Fruit fly (Drosophila melanogaster) whole organism, embryonic: ENCODE data around the gene CG11980.

Experiments used
- ATbp ChIP-seq: fragments of 200-800 bp; sonication (Bioruptor generic); optimal IDR thresholded peaks from 2 replicates; lab custom pipeline; 2017; ENCODE audit warnings: missing biosample characterization, mild to moderate bottlenecking, missing genetic modification characterization, missing genetic modification reagents
- Awh ChIP-seq: fragments of 200-800 bp; sonication (Bioruptor generic); IDR thresholded peaks from 2 replicates; pipeline ENCODE4, ENCODE4 v1.3.6; 2022; ENCODE audit warnings: missing biosample characterization, missing genetic modification characterization
- CG11696 ChIP-seq: fragments of 200-800 bp; sonication (Bioruptor generic); IDR thresholded peaks from 2 replicates; pipeline ENCODE4 v1.3.6; 2022; ENCODE audit warnings: missing biosample characterization, missing genetic modification characterization
- CG12744 ChIP-seq: fragments of 200-800 bp; sonication (Bioruptor generic); optimal IDR thresholded peaks from 2 replicates; lab custom pipeline; 2016; ENCODE audit warnings: missing biosample characterization, missing genetic modification characterization
- CG12769 ChIP-seq: fragments of 200-800 bp; sonication (Bioruptor generic); optimal IDR thresholded peaks from 2 replicates; lab custom pipeline; 2019; ENCODE audit warnings: missing biosample characterization, mild to moderate bottlenecking, missing genetic modification characterization, moderate library complexity
- CG14667 ChIP-seq: fragments of 200-800 bp; sonication (Bioruptor generic); IDR thresholded peaks from 2 replicates; pipeline ENCODE4 v1.3.6; 2022; ENCODE audit warnings: missing biosample characterization, missing genetic modification characterization
- CG15696 ChIP-seq: fragments of 200-800 bp; sonication (Bioruptor generic); optimal IDR thresholded peaks from 2 replicates; lab custom pipeline; 2019; ENCODE audit warnings: missing biosample characterization, mild to moderate bottlenecking, missing genetic modification characterization, moderate library complexity
- CG17612 ChIP-seq: fragments of 200-800 bp; sonication (Bioruptor generic); IDR thresholded peaks from 2 replicates; pipeline ENCODE4 v1.3.6; 2022; ENCODE audit warnings: missing biosample characterization, missing genetic modification characterization
- CG17829 ChIP-seq: fragments of 200-800 bp; optimal IDR thresholded peaks from 2 replicates; lab custom pipeline; 2019; ENCODE audit warnings: missing biosample characterization, mild to moderate bottlenecking, missing genetic modification characterization, moderate library complexity
- CG2116 ChIP-seq: fragments of 200-800 bp; sonication (Bioruptor generic); optimal IDR thresholded peaks from 3 replicates; lab custom pipeline; 2018; ENCODE audit warnings: missing biosample characterization, mild to moderate bottlenecking, missing genetic modification characterization
- CG2875 ChIP-seq: fragments of 200-800 bp; sonication (Bioruptor generic); optimal IDR thresholded peaks from 2 replicates; lab custom pipeline; 2017; ENCODE audit warnings: missing biosample characterization, mild to moderate bottlenecking, missing genetic modification characterization, missing genetic modification reagents
- CG31224 ChIP-seq: fragments of 200-800 bp; sonication (Bioruptor generic); IDR thresholded peaks from 2 replicates; pipeline ENCODE4 v1.3.6; 2022; ENCODE audit warnings: missing biosample characterization, missing genetic modification characterization
- CG33213 ChIP-seq: fragments of 200-800 bp; sonication (Bioruptor generic); optimal IDR thresholded peaks from 3 replicates; lab custom pipeline; 2016; ENCODE audit warnings: missing biosample characterization, missing genetic modification characterization
- CG33557 ChIP-seq: fragments of 200-800 bp; sonication (Bioruptor generic); optimal IDR thresholded peaks from 2 replicates; lab custom pipeline; 2019; ENCODE audit warnings: missing biosample characterization, mild to moderate bottlenecking, missing genetic modification characterization, moderate library complexity
- CG34224 ChIP-seq: fragments of 200-800 bp; sonication (Bioruptor generic); IDR thresholded peaks from 3 replicates; pipeline ENCODE4 v1.3.6; 2022; ENCODE audit warnings: missing biosample characterization, missing genetic modification characterization; ENCODE audit not compliant: partially characterized antibody
- CG34376 ChIP-seq: fragments of 200-800 bp; sonication (Bioruptor generic); optimal IDR thresholded peaks from 2 replicates; lab custom pipeline; 2018; ENCODE audit warnings: missing biosample characterization, mild to moderate bottlenecking, missing genetic modification characterization
- CG7745 ChIP-seq: fragments of 200-800 bp; sonication (Bioruptor generic); optimal IDR thresholded peaks from 2 replicates; lab custom pipeline; 2018; ENCODE audit warnings: missing biosample characterization, mild to moderate bottlenecking, missing genetic modification characterization, moderate library complexity
- CG8281 ChIP-seq: fragments of 200-800 bp; sonication (Bioruptor generic); optimal IDR thresholded peaks from 2 replicates; lab custom pipeline; 2018; ENCODE audit warnings: missing biosample characterization, mild to moderate bottlenecking, missing genetic modification characterization, moderate library complexity
- CG8765 ChIP-seq: fragments of 200-800 bp; sonication (Bioruptor generic); IDR thresholded peaks from 2 replicates; pipeline ENCODE4 v1.3.6; 2022; ENCODE audit warnings: missing biosample characterization, missing genetic modification characterization
- CG9932 ChIP-seq: fragments of 200-800 bp; sonication (Bioruptor generic); IDR thresholded peaks from 2 replicates; pipeline ENCODE4 v1.3.6; 2022; ENCODE audit warnings: missing biosample characterization, missing genetic modification characterization
- D19B ChIP-seq: fragments of 200-800 bp; sonication (Bioruptor generic); optimal IDR thresholded peaks from 2 replicates; lab custom pipeline; 2017; ENCODE audit warnings: missing biosample characterization, mild to moderate bottlenecking, missing genetic modification characterization
- Dp ChIP-seq: fragments of 200-800 bp; sonication (Bioruptor generic); optimal IDR thresholded peaks from 2 replicates; lab custom pipeline; 2018; ENCODE audit warnings: missing biosample characterization, mild to moderate bottlenecking, missing genetic modification characterization, moderate library complexity
- E2f2 ChIP-seq: fragments of 200-800 bp; sonication (Bioruptor generic); IDR thresholded peaks from 2 replicates; pipeline ENCODE4 v1.3.6; 2022; ENCODE audit warnings: missing biosample characterization, missing genetic modification characterization
- Elba2 ChIP-seq: fragments of 200-800 bp; sonication (Bioruptor generic); optimal IDR thresholded peaks from 3 replicates; lab custom pipeline; 2016; ENCODE audit warnings: missing biosample characterization, missing genetic modification characterization
- Gug ChIP-seq: fragments of 200-800 bp; sonication (Bioruptor generic); IDR thresholded peaks from 4 replicates; pipeline ENCODE4 v1.3.6; 2022; ENCODE audit warnings: missing biosample characterization, missing genetic modification characterization
- H15 ChIP-seq: fragments of 200-800 bp; sonication (Bioruptor generic); IDR thresholded peaks from 3 replicates; pipeline ENCODE4 v1.3.6; 2022; ENCODE audit warnings: missing biosample characterization, missing genetic modification characterization
- Oaz ChIP-seq: fragments of 200-800 bp; sonication (Bioruptor generic); IDR thresholded peaks from 2 replicates; pipeline ENCODE4 v1.3.6; 2022; ENCODE audit warnings: missing biosample characterization, missing genetic modification characterization
- Ptx1 ChIP-seq: fragments of 200-800 bp; sonication (Bioruptor generic); IDR thresholded peaks from 2 replicates; pipeline ENCODE4 v1.3.6; 2022; ENCODE audit warnings: missing biosample characterization, missing genetic modification characterization
- Sox100B ChIP-seq: fragments of 200-800 bp; sonication (Bioruptor generic); optimal IDR thresholded peaks from 3 replicates; lab custom pipeline; 2018; ENCODE audit warnings: missing biosample characterization, mild to moderate bottlenecking, missing genetic modification characterization
- ase ChIP-seq: fragments of 200-800 bp; sonication (Bioruptor generic); IDR thresholded peaks from 3 replicates; pipeline ENCODE4 v1.3.6; 2022; ENCODE audit warnings: missing biosample characterization, missing genetic modification characterization
- bowl ChIP-seq: fragments of 200-800 bp; sonication (Bioruptor generic); IDR thresholded peaks from 2 replicates; pipeline ENCODE4 v1.3.6; 2022; ENCODE audit warnings: missing biosample characterization, missing genetic modification characterization
- cad ChIP-seq: fragments of >200 bp; optimal IDR thresholded peaks from 2 replicates; lab custom pipeline; 2017; ENCODE audit warnings: missing biosample characterization, missing genetic modification characterization
- eve ChIP-seq, 2 experiments: fragments of >200 bp; optimal IDR thresholded peaks; 2 replicates each; lab custom pipeline; 2017; ENCODE audit warnings: missing biosample characterization in 2 of 2, missing genetic modification characterization in 2 of 2
- exex ChIP-seq: fragments of 200-800 bp; sonication (Bioruptor generic); optimal IDR thresholded peaks from 4 replicates; lab custom pipeline; 2018; ENCODE audit warnings: missing biosample characterization, mild to moderate bottlenecking, missing genetic modification characterization, moderate library complexity
- gem ChIP-seq: fragments of 200-800 bp; sonication (Bioruptor generic); optimal IDR thresholded peaks from 2 replicates; lab custom pipeline; 2019; ENCODE audit warnings: missing biosample characterization, mild to moderate bottlenecking, missing genetic modification characterization, moderate library complexity
- ham ChIP-seq: fragments of 200-800 bp; sonication (Bioruptor generic); IDR thresholded peaks from 2 replicates; pipeline ENCODE4 v1.3.6; 2022; ENCODE audit warnings: missing biosample characterization, missing genetic modification characterization
- her ChIP-seq: fragments of 200-800 bp; sonication (Bioruptor generic); optimal IDR thresholded peaks from 2 replicates; lab custom pipeline; 2016; ENCODE audit warnings: missing biosample characterization, missing genetic modification characterization
- jigr1 ChIP-seq: fragments of 200-800 bp; sonication (Bioruptor generic); IDR thresholded peaks from 3 replicates; pipeline ENCODE4 v1.3.6; 2022; ENCODE audit warnings: missing biosample characterization, missing genetic modification characterization
- jing ChIP-seq: fragments of 200-800 bp; sonication (Bioruptor generic); optimal IDR thresholded peaks from 2 replicates; lab custom pipeline; 2018; ENCODE audit warnings: missing biosample characterization, mild to moderate bottlenecking, missing genetic modification characterization
- mirr ChIP-seq: fragments of 200-800 bp; sonication (Bioruptor generic); optimal IDR thresholded peaks from 3 replicates; lab custom pipeline; 2018; ENCODE audit warnings: missing biosample characterization, mild to moderate bottlenecking, missing genetic modification characterization
- nerfin-1 ChIP-seq: fragments of 200-800 bp; sonication (Bioruptor generic); optimal IDR thresholded peaks from 3 replicates; lab custom pipeline; 2019; ENCODE audit warnings: missing biosample characterization, mild to moderate bottlenecking, missing genetic modification characterization, moderate library complexity
- onecut ChIP-seq: fragments of 200-800 bp; sonication (Bioruptor generic); IDR thresholded peaks from 2 replicates; pipeline ENCODE4 v1.3.6; 2022; ENCODE audit warnings: missing biosample characterization, missing genetic modification characterization
- sim ChIP-seq: fragments of 200-800 bp; sonication (Bioruptor generic); IDR thresholded peaks from 2 replicates; pipeline ENCODE4 v1.3.6; 2022; ENCODE audit warnings: missing biosample characterization, missing genetic modification characterization
- sug ChIP-seq: fragments of 200-800 bp; optimal IDR thresholded peaks from 2 replicates; lab custom pipeline; 2019; ENCODE audit warnings: missing biosample characterization, mild to moderate bottlenecking, missing genetic modification characterization, moderate library complexity
- tio ChIP-seq: fragments of 200-800 bp; sonication (Bioruptor generic); optimal IDR thresholded peaks from 2 replicates; lab custom pipeline; 2017; ENCODE audit warnings: missing biosample characterization, missing genetic modification characterization, inconsistent platforms
- trem ChIP-seq: fragments of 200-800 bp; optimal IDR thresholded peaks from 3 replicates; lab custom pipeline; 2019; ENCODE audit warnings: missing biosample characterization, mild to moderate bottlenecking, missing genetic modification characterization, moderate library complexity
- unpg ChIP-seq: fragments of 200-800 bp; sonication (Bioruptor generic); optimal IDR thresholded peaks from 3 replicates; lab custom pipeline; 2018; ENCODE audit warnings: missing biosample characterization, mild to moderate bottlenecking, missing genetic modification characterization, moderate library complexity
- vnd ChIP-seq: fragments of 200-800 bp; sonication (Bioruptor generic); IDR thresholded peaks from 3 replicates; pipeline ENCODE4 v1.3.6; 2022; ENCODE audit warnings: missing biosample characterization, missing genetic modification characterization; ENCODE audit not compliant: partially characterized antibody
- zfh2 ChIP-seq: fragments of 200-800 bp; sonication (Bioruptor generic); optimal IDR thresholded peaks from 2 replicates; lab custom pipeline; 2016; ENCODE audit warnings: missing biosample characterization, missing genetic modification characterization

The CG11980 gene

dm6 chr3R:8979850-8980775 is 23.7 kb upstream of the CG11980 start:
- TF ChIP-seq CG12744 (GFP tag; lab: Kevin White, UChicago) = no peak
- TF ChIP-seq Dp (GFP tag; lab: Kevin White, UChicago) = peak; percentile 97
- no peak for TF ChIP-seq CG33557 (GFP tag; lab: Kevin White, UChicago)
- no peak; the same call in 2 of the 3 replicates for TF ChIP-seq CG34224
- no peak for TF ChIP-seq CG17612 (GFP tag; lab: Robert Waterston, UW)
- TF ChIP-seq CG17829 (tag; lab: Kevin White, UChicago) = peak; percentile 16
- peak; percentile 6 for TF ChIP-seq CG12769
- TF ChIP-seq vnd (GFP tag; lab: Robert Waterston, UW) = no peak
- TF ChIP-seq exex = peak; percentile 43
- no peak for TF ChIP-seq jing
- TF ChIP-seq CG11696 = no peak
- TF ChIP-seq sim (GFP tag; lab: Robert Waterston, UW) = 0 out of 2 replicates have a peak, but pooled peaks have one; percentile 27
- no peak for TF ChIP-seq CG14667 (GFP tag; lab: Robert Waterston, UW)
- no peak for TF ChIP-seq zfh2 (GFP tag; lab: Kevin White, UChicago)
- peak; percentile 27 for TF ChIP-seq trem (tag; lab: Kevin White, UChicago)
- no peak for TF ChIP-seq Ptx1 (GFP tag; lab: Robert Waterston, UW)
- no peak for TF ChIP-seq CG34376 (GFP tag; lab: Kevin White, UChicago)
- TF ChIP-seq CG8281 = no peak
- no peak for TF ChIP-seq unpg (GFP tag; lab: Kevin White, UChicago)
- no peak for TF ChIP-seq her (GFP tag; lab: Kevin White, UChicago)
- no peak for TF ChIP-seq CG2116 (GFP tag; lab: Kevin White, UChicago)
- TF ChIP-seq D19B = peak; percentile 90
- TF ChIP-seq Elba2 (GFP tag; lab: Kevin White, UChicago) = no peak
- TF ChIP-seq ase (GFP tag; lab: Robert Waterston, UW) = no peak
- TF ChIP-seq ATbp = no peak
- TF ChIP-seq E2f2 (GFP tag; lab: Robert Waterston, UW) = peak; percentile 98
- no peak for TF ChIP-seq sug (tag; lab: Kevin White, UChicago)
- no peak for TF ChIP-seq eve (GFP tag; optimal IDR thresholded peaks at IDR 0.05; lab: Kevin White, UChicago)
- no peak; the same call in 1 of the 2 replicates for TF ChIP-seq CG9932 (GFP tag; lab: Robert Waterston, UW)
- no peak for TF ChIP-seq Sox100B
- TF ChIP-seq gem = peak; percentile 1
- no peak for TF ChIP-seq CG7745 (tag; lab: Kevin White, UChicago)
- TF ChIP-seq CG8765 (GFP tag; lab: Robert Waterston, UW) = no peak
- no peak for TF ChIP-seq ham (GFP tag; lab: Robert Waterston, UW)
- peak; percentile 10 for TF ChIP-seq mirr
- no peak for TF ChIP-seq jigr1
- TF ChIP-seq tio (GFP tag; lab: Kevin White, UChicago) = no peak
- TF ChIP-seq onecut (GFP tag; lab: Robert Waterston, UW) = no peak
- no peak for TF ChIP-seq CG31224 (GFP tag; lab: Robert Waterston, UW)
- no peak for TF ChIP-seq nerfin-1
- no peak for TF ChIP-seq bowl
- peak; percentile 48 for TF ChIP-seq CG2875 (GFP tag; lab: Kevin White, UChicago)
- TF ChIP-seq Oaz (GFP tag; lab: Robert Waterston, UW) = no peak
- no peak for TF ChIP-seq cad
- TF ChIP-seq CG15696 (tag; lab: Kevin White, UChicago) = no peak
- TF ChIP-seq Gug = no peak
- TF ChIP-seq H15 = 0 out of 3 replicates have a peak, but pooled peaks have one; percentile 6
- TF ChIP-seq Awh (GFP tag; lab: Robert Waterston, UW) = no peak
- peak; percentile 9 for TF ChIP-seq CG33213 (GFP tag; lab: Kevin White, UChicago)
